Worm (Caenorhabditis elegans) whole organism, young adult: ENCODE data around the gene col-170.

Experiments used
- F10E7.11 ChIP-seq: sonication (generic microtip); optimal IDR thresholded peaks from 2 replicates; lab custom pipeline; 2017; ENCODE audit warnings: mild to moderate bottlenecking, missing genetic modification characterization, moderate library complexity, missing compliant biosample characterization
- F57C9.4 ChIP-seq: sonication (generic microtip); optimal IDR thresholded peaks from 2 replicates; lab custom pipeline; 2017; ENCODE audit warnings: mild to moderate bottlenecking, missing genetic modification characterization, missing compliant biosample characterization
- Y53F4B.3 ChIP-seq: fragments of 200-800 bp; sonication (Bioruptor generic); IDR thresholded peaks from 2 replicates; pipeline ENCODE4 v1.3.6; 2022; ENCODE audit warnings: missing genetic modification reagents, missing genetic modification characterization, missing compliant biosample characterization
- Y53G8AR.9 ChIP-seq: fragments of 200-800 bp; sonication (Bioruptor generic); conservative IDR thresholded peaks from 2 replicates; pipeline ENCODE4 v1.3.6; 2022; ENCODE audit warnings: missing genetic modification reagents, missing genetic modification characterization, missing compliant biosample characterization
- ama-1 ChIP-seq, 3 experiments: fragments of 150-350 bp in 1 of 3; sonication (generic microtip) in 2 of 3; optimal IDR thresholded peaks; 2 replicates each; lab custom pipeline; 2014 to 2018; ENCODE audit warnings: missing biosample characterization in 2 of 3, missing genetic modification characterization in 2 of 3, missing genetic modification reagents in 2 of 3
- aptf-3 ChIP-seq: fragments of 200-800 bp; sonication (Bioruptor generic); IDR thresholded peaks from 2 replicates; pipeline ENCODE4 v1.3.6; 2022; ENCODE audit warnings: missing genetic modification characterization, missing compliant biosample characterization
- atf-7 ChIP-seq: sonication (generic microtip); optimal IDR thresholded peaks from 2 replicates; lab custom pipeline; 2017; ENCODE audit warnings: mild to moderate bottlenecking, missing genetic modification characterization, missing compliant biosample characterization
- attf-3 ChIP-seq: fragments of 200-800 bp; sonication (Bioruptor generic); conservative IDR thresholded peaks from 2 replicates; pipeline ENCODE4 v1.3.6; 2022; ENCODE audit warnings: missing genetic modification reagents, missing genetic modification characterization, missing compliant biosample characterization
- bed-1 ChIP-seq: fragments of 200-800 bp; sonication (Bioruptor generic); IDR thresholded peaks from 2 replicates; pipeline ENCODE4 v1.3.6; 2022; ENCODE audit warnings: missing genetic modification reagents, missing genetic modification characterization, missing compliant biosample characterization
- cebp-1 ChIP-seq, 2 experiments: fragments of 200-800 bp in 1 of 2; sonication (Bioruptor generic) in 1 of 2; sonication (generic microtip) in 1 of 2; IDR thresholded peaks in 1 of 2; optimal IDR thresholded peaks in 1 of 2; 2 replicates each; pipeline versions ENCODE4 v1.3.6 to Lab custom; 2017 to 2022; ENCODE audit warnings: missing compliant biosample characterization in 2 of 2, missing genetic modification characterization in 2 of 2, mild to moderate bottlenecking in 1 of 2, missing genetic modification reagents in 1 of 2, moderate library complexity in 1 of 2
- ceh-100 ChIP-seq: fragments of 200-800 bp; sonication (Bioruptor generic); IDR thresholded peaks from 2 replicates; pipeline ENCODE4 v1.3.6; 2022; ENCODE audit warnings: missing genetic modification reagents, missing genetic modification characterization, missing compliant biosample characterization
- dox-1 ChIP-seq: fragments of 200-800 bp; sonication (Bioruptor generic); IDR thresholded peaks from 2 replicates; pipeline ENCODE4 v1.3.6; 2022; ENCODE audit warnings: missing genetic modification reagents, missing genetic modification characterization, missing compliant biosample characterization
- egl-44 ChIP-seq: fragments of 200-800 bp; sonication (Bioruptor generic); IDR thresholded peaks from 2 replicates; pipeline ENCODE4 v1.3.6; 2022; ENCODE audit warnings: missing genetic modification reagents, missing genetic modification characterization, missing compliant biosample characterization
- fkh-3 ChIP-seq: sonication (generic microtip); optimal IDR thresholded peaks from 2 replicates; lab custom pipeline; 2016; ENCODE audit warnings: mild to moderate bottlenecking, missing genetic modification characterization, missing compliant biosample characterization
- hsf-1 ChIP-seq: fragments of 200-800 bp; sonication (Bioruptor generic); IDR thresholded peaks from 2 replicates; pipeline ENCODE4 v1.3.6; 2022; ENCODE audit warnings: missing genetic modification reagents, missing genetic modification characterization, missing compliant biosample characterization
- lin-26 ChIP-seq: fragments of 200-800 bp; sonication (Bioruptor generic); IDR thresholded peaks from 2 replicates; pipeline ENCODE4 v1.3.6; 2022; ENCODE audit warnings: missing genetic modification reagents, missing genetic modification characterization, missing compliant biosample characterization
- lin-54 ChIP-seq: fragments of 200-800 bp; sonication (Bioruptor generic); optimal IDR thresholded peaks from 2 replicates; lab custom pipeline; 2018; ENCODE audit warnings: mild to moderate bottlenecking, missing genetic modification characterization, missing compliant biosample characterization
- lir-1 ChIP-seq: fragments of 200-800 bp; sonication (Bioruptor generic); conservative IDR thresholded peaks from 2 replicates; pipeline ENCODE4 v1.3.6; 2022; ENCODE audit warnings: missing genetic modification reagents, missing genetic modification characterization, missing compliant biosample characterization
- lsl-1 ChIP-seq: fragments of 200-800 bp; sonication (Bioruptor generic); optimal IDR thresholded peaks from 2 replicates; lab custom pipeline; 2018; ENCODE audit warnings: mild to moderate bottlenecking, missing genetic modification characterization, moderate library complexity, missing compliant biosample characterization
- madf-6 ChIP-seq: fragments of 200-800 bp; sonication (Bioruptor generic); IDR thresholded peaks from 2 replicates; pipeline ENCODE4 v1.3.6; 2022; ENCODE audit warnings: missing genetic modification reagents, missing genetic modification characterization, missing compliant biosample characterization
- mes-4 ChIP-seq: sonication (generic microtip); optimal IDR thresholded peaks from 2 replicates; lab custom pipeline; 2016; ENCODE audit warnings: missing genotype, missing genetic modification characterization, missing compliant biosample characterization
- nfyb-1 ChIP-seq: fragments of 200-800 bp; sonication (Bioruptor generic); IDR thresholded peaks from 2 replicates; pipeline ENCODE4 v1.3.6; 2022; ENCODE audit warnings: missing genetic modification reagents, missing genetic modification characterization, missing compliant biosample characterization
- nhr-80 ChIP-seq: sonication (generic microtip); optimal IDR thresholded peaks from 2 replicates; lab custom pipeline; 2016; ENCODE audit warnings: missing genetic modification characterization, missing compliant biosample characterization
- nhr-90 ChIP-seq: sonication (generic microtip); optimal IDR thresholded peaks from 2 replicates; lab custom pipeline; 2016; ENCODE audit warnings: missing genotype, mild to moderate bottlenecking, missing genetic modification characterization, missing compliant biosample characterization
- rec-8 ChIP-seq, 2 experiments: sonication (generic microtip); optimal IDR thresholded peaks; 2 replicates each; lab custom pipeline; 2016; ENCODE audit warnings: mild to moderate bottlenecking in 2 of 2, missing genetic modification characterization in 2 of 2, missing genetic modification reagents in 2 of 2, missing genotype in 2 of 2, missing biosample characterization in 1 of 2, missing compliant biosample characterization in 1 of 2, moderate library complexity in 1 of 2
- repo-1 ChIP-seq: sonication (generic microtip); optimal IDR thresholded peaks from 2 replicates; lab custom pipeline; 2017; ENCODE audit warnings: mild to moderate bottlenecking, missing genetic modification characterization, missing compliant biosample characterization
- rpc-1 ChIP-seq, 2 experiments: fragments of 150-350 bp in 1 of 2; sonication (generic microtip) in 1 of 2; optimal IDR thresholded peaks; 2 replicates each; lab custom pipeline; 2014 to 2018; ENCODE audit warnings: missing biosample characterization in 1 of 2, missing genetic modification characterization in 1 of 2, missing genetic modification reagents in 1 of 2, missing genotype in 1 of 2
- sea-2 ChIP-seq: fragments of 200-800 bp; sonication (Bioruptor generic); IDR thresholded peaks from 2 replicates; pipeline ENCODE4 v1.3.6; 2022; ENCODE audit warnings: missing genetic modification characterization, missing compliant biosample characterization
- somi-1 ChIP-seq: fragments of 200-800 bp; sonication (Bioruptor generic); optimal IDR thresholded peaks from 2 replicates; lab custom pipeline; 2018; ENCODE audit warnings: mild to moderate bottlenecking, missing genetic modification characterization, missing compliant biosample characterization
- zfh-2 ChIP-seq: fragments of 200-800 bp; sonication (Bioruptor generic); conservative IDR thresholded peaks from 2 replicates; pipeline ENCODE4 v1.3.6; 2022; ENCODE audit warnings: missing genetic modification reagents, missing genetic modification characterization, missing compliant biosample characterization
- ztf-26 ChIP-seq: sonication (generic microtip); optimal IDR thresholded peaks from 2 replicates; lab custom pipeline; 2017; ENCODE audit warnings: missing genetic modification characterization, missing compliant biosample characterization
- ztf-3 ChIP-seq: fragments of 200-800 bp; sonication (Bioruptor generic); optimal IDR thresholded peaks from 2 replicates; lab custom pipeline; 2018; ENCODE audit warnings: mild to moderate bottlenecking, missing genetic modification characterization, missing compliant biosample characterization

col-170 gene

DNA sequence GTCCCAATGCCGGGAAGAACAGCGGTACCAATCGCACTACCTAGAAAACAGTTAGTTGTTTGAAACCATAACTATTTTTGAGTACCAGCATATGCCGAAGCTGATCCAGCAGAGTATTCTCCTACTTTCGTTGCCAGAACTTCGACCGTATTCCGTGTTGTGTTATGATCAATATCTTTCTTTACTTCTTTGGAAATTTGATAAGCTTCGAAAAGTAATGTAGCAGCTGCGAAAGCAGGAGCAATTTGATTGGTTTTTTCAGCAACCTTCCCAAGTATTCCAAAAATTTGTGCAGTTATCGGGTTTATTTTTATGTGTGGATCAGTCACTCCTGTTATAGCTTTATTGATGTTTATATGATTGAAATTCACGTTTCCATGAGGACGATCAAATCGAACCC, 28.6 kb downstream of the col-170 start:
- no peak for TF ChIP-seq Y53G8AR.9 (GFP tag; lab: Robert Waterston, UW)
- TF ChIP-seq sea-2 (GFP tag; lab: Robert Waterston, UW), result no peak
- TF ChIP-seq aptf-3 (GFP tag; lab: Robert Waterston, UW), result no peak
- TF ChIP-seq atf-7 (tag; lab: Kevin White, UChicago), result no peak
- TF ChIP-seq madf-6 (GFP tag; lab: Robert Waterston, UW), result no peak
- no peak for TF ChIP-seq Y53F4B.3 (GFP tag; lab: Robert Waterston, UW)
- no peak for TF ChIP-seq attf-3 (GFP tag; lab: Robert Waterston, UW)
- no peak for TF ChIP-seq ztf-26
- no peak for TF ChIP-seq mes-4
- no peak for TF ChIP-seq ama-1 (optimal IDR thresholded peaks at IDR 0.05; lab: Kevin White, UChicago)
- no peak for TF ChIP-seq ama-1 (GFP tag; optimal IDR thresholded peaks at IDR 0.05; lab: Kevin White, UChicago)
- TF ChIP-seq fkh-3 (tag; lab: Kevin White, UChicago), result no peak
- TF ChIP-seq nhr-90 (tag; lab: Kevin White, UChicago), result no peak
- no peak for TF ChIP-seq hsf-1 (GFP tag; lab: Robert Waterston, UW)
- no peak for TF ChIP-seq nhr-80 (tag; lab: Kevin White, UChicago)
- TF ChIP-seq ztf-3 (GFP tag; lab: Kevin White, UChicago), result no peak

DNA sequence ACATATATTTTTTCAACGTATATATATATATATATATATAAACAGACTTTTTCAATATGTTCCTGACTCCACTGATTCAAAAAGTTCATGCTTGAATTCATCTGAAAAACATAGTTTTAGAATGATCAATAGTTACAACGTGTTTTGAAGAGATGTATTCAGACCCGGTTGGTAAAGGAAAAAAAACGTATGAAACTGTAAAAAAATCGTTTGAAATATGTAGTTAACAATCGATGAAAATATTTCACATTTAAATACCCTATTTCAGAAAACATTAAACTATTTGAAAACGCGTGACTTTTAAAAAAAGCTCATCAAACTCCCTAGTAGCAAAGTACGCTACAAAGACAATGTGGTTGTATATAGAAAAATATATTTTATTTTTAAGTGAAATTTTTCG, 29.1 kb downstream of the col-170 start, which contains the start of gene C03B1.14:
TSS of gene C03B1.14 (minus strand) at position 101 of the 400 bp plus-strand sequence.
- TF ChIP-seq F10E7.11 (tag; lab: Kevin White, UChicago) (no peak), repo-1 (tag; lab: Kevin White, UChicago) (no peak), nfyb-1 (GFP tag; lab: Robert Waterston, UW) (no peak), bed-1 (GFP tag; lab: Robert Waterston, UW) (no peak)

DNA sequence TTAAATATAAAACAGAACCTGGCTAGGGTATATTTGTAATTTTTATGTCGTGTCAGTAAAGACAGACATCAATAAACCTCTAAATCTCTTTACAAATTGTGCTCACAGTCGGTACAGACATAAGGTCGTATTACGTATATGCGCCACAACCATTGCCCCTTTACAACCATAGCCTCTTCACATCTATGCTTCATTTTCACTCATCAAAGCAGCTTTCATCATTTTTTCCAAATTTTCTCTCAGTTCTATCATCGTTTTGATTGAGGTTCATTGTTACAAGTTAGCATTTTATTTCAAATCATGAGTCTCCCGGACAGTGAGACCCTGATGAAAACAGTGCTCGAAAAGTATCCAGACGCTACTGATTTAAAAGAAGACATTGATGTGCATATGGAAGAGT, 32.7 kb downstream of the col-170 start, which contains the start of gene C03B1.4:
TSS of gene C03B1.4 (plus strand) at position 301 of the 400 bp plus-strand sequence.
- TF ChIP-seq F57C9.4 (tag; lab: Kevin White, UChicago), result no peak
- no peak for TF ChIP-seq rec-8 (tag; optimal IDR thresholded peaks at IDR 0.05; lab: Kevin White, UChicago)
- TF ChIP-seq dox-1 (GFP tag; lab: Robert Waterston, UW), result no peak
- no peak for TF ChIP-seq nhr-90 (tag; lab: Kevin White, UChicago)
- TF ChIP-seq attf-3 (GFP tag; lab: Robert Waterston, UW), result no peak
- TF ChIP-seq lin-26 (GFP tag; lab: Robert Waterston, UW), result no peak
- TF ChIP-seq lin-54 (GFP tag; lab: Kevin White, UChicago), result no peak
- no peak for TF ChIP-seq rpc-1 (optimal IDR thresholded peaks at IDR 0.05; lab: Kevin White, UChicago)
- TF ChIP-seq rpc-1 (tag; optimal IDR thresholded peaks at IDR 0.05; lab: Kevin White, UChicago), result no peak
- no peak for TF ChIP-seq somi-1 (GFP tag; lab: Kevin White, UChicago)
- no peak for TF ChIP-seq egl-44 (GFP tag; lab: Robert Waterston, UW)
- no peak for TF ChIP-seq F10E7.11 (tag; lab: Kevin White, UChicago)
- no peak for TF ChIP-seq madf-6 (GFP tag; lab: Robert Waterston, UW)
- no peak for TF ChIP-seq zfh-2 (GFP tag; lab: Robert Waterston, UW)
- TF ChIP-seq cebp-1 (GFP tag; IDR thresholded peaks at IDR 0.05; lab: Robert Waterston, UW), result no peak
- no peak for TF ChIP-seq cebp-1 (tag; optimal IDR thresholded peaks at IDR 0.05; lab: Kevin White, UChicago)
- TF ChIP-seq atf-7 (tag; lab: Kevin White, UChicago), result no peak

- TF ChIP-seq dox-1 (GFP tag; lab: Robert Waterston, UW) (no peak), lsl-1 (GFP tag; lab: Kevin White, UChicago) (no peak), nhr-90 (tag; lab: Kevin White, UChicago) (no peak), lir-1 (GFP tag; lab: Robert Waterston, UW) (no peak), ztf-3 (GFP tag; lab: Kevin White, UChicago) (no peak), F57C9.4 (tag; lab: Kevin White, UChicago) (no peak), ceh-100 (GFP tag; lab: Robert Waterston, UW) (no peak), Y53G8AR.9 (GFP tag; lab: Robert Waterston, UW) (no peak)
Observed at ce11 chrX:6365715-6366114, 34.2 kb downstream of the col-170 start, which contains the start of gene C03B1.3. Gene C03B1.3 (plus strand): TSS chrX:6366015.
